Fruit fly (Drosophila melanogaster): ENCODE results near the gene Sp212.

DNA sequence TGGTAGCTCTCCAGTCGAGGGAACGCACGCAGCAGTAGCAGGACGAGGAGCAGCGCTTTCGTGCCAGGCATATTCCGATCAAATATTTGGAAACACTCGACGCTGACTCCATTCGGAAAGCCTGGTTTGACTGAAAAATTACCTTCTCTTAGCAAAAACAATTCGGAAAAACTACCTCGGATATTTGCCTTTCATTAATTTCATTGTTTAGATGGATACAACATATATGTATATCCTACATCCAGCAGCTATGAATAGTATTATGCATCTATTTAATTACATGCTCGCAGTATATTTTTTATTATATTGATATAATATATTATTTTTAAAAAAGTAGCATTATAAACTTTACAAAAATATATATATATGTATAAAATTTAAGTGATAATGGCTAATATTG is 37.2 kb upstream of the Sp212 start, which contains the start of gene CG14840:
- no peak for TF ChIP-seq dsf (GFP tag; optimal IDR thresholded peaks at IDR 0.05; ENCODE audit: borderline replicate concordance)
- TF ChIP-seq N (GFP tag; optimal IDR thresholded peaks at IDR 0.05), result no peak
- TF ChIP-seq usp (GFP tag; optimal IDR thresholded peaks at IDR 0.05), result no peak
- TF ChIP-seq fru (GFP tag; optimal IDR thresholded peaks at IDR 0.05), result no peak
- no peak for TF ChIP-seq pan (optimal IDR thresholded peaks at IDR 0.05)
- TF ChIP-seq CG32264 (GFP tag; optimal IDR thresholded peaks at IDR 0.05), result no peak
- TF ChIP-seq rgr (GFP tag; optimal IDR thresholded peaks at IDR 0.05), result no peak
- TF ChIP-seq sv (GFP tag; optimal IDR thresholded peaks at IDR 0.05), result no peak
- no peak for TF ChIP-seq OdsH (GFP tag; optimal IDR thresholded peaks at IDR 0.05)
- TF ChIP-seq brk (GFP tag; optimal IDR thresholded peaks at IDR 0.05), result no peak
- no peak for TF ChIP-seq jim (GFP tag; optimal IDR thresholded peaks at IDR 0.05)
- no peak for TF ChIP-seq psq (GFP tag; optimal IDR thresholded peaks at IDR 0.05)

Measured in whole organism, wandering third instar larva.